Worm (Caenorhabditis elegans): ENCODE measurements around the gene htrl-1.

The htrl-1 gene

ce11 chrV:11503081-11503751 is 7.0 kb upstream of the htrl-1 start, which contains the start of gene C55A6.12:
C55A6.12 (minus strand) TSS chrV:11503131.
- TF ChIP-seq med-1 (GFP tag; optimal IDR thresholded peaks at IDR 0.05; ENCODE audit: insufficient read depth) (no peak), tab-1 (GFP tag; IDR thresholded peaks at IDR 0.05) (no peak), ztf-23 (GFP tag; IDR thresholded peaks at IDR 0.05) (0 out of 2 replicates have a peak, but pooled peaks have one; percentile 32)

- no peak for TF ChIP-seq ztf-23 (GFP tag; IDR thresholded peaks at IDR 0.05)
- TF ChIP-seq cog-1 (tag; optimal IDR thresholded peaks at IDR 0.05), result no peak
Observed at ce11 chrV:11500980-11501379, 4.8 kb upstream of the htrl-1 start.

- TF ChIP-seq tab-1 (GFP tag; IDR thresholded peaks at IDR 0.05), result no peak
- TF ChIP-seq ref-1 (GFP tag; conservative IDR thresholded peaks at IDR 0.05), result no peak
- no peak for TF ChIP-seq flt-1 (GFP tag; IDR thresholded peaks at IDR 0.05)
- no peak for TF ChIP-seq T22C8.4 (GFP tag; IDR thresholded peaks at IDR 0.05)
- TF ChIP-seq ztf-29 (GFP tag; IDR thresholded peaks at IDR 0.05), result no peak
- TF ChIP-seq med-1 (GFP tag; optimal IDR thresholded peaks at IDR 0.05; ENCODE audit: insufficient read depth), result no peak
- TF ChIP-seq ztf-23 (GFP tag; IDR thresholded peaks at IDR 0.05), result no peak
- TF ChIP-seq klf-2 (GFP tag; conservative IDR thresholded peaks at IDR 0.05), result no peak
- TF ChIP-seq cog-1 (tag; optimal IDR thresholded peaks at IDR 0.05), result no peak
Observed at ce11 chrV:11499786-11500185, 3.6 kb upstream of the htrl-1 start.

ce11 chrV:11497475-11497874 is 1.3 kb upstream of the htrl-1 start:
- no peak for TF ChIP-seq ztf-23 (GFP tag; IDR thresholded peaks at IDR 0.05)
- TF ChIP-seq ref-1 (GFP tag; conservative IDR thresholded peaks at IDR 0.05), result no peak
- TF ChIP-seq med-1 (GFP tag; optimal IDR thresholded peaks at IDR 0.05; ENCODE audit: insufficient read depth), result no peak
- TF ChIP-seq klf-2 (GFP tag; conservative IDR thresholded peaks at IDR 0.05), result no peak
- TF ChIP-seq tab-1 (GFP tag; IDR thresholded peaks at IDR 0.05), result no peak
- TF ChIP-seq flt-1 (GFP tag; IDR thresholded peaks at IDR 0.05), result no peak
- TF ChIP-seq T22C8.4 (GFP tag; IDR thresholded peaks at IDR 0.05), result no peak
- no peak for TF ChIP-seq cog-1 (tag; optimal IDR thresholded peaks at IDR 0.05)
- TF ChIP-seq ztf-29 (GFP tag; IDR thresholded peaks at IDR 0.05), result no peak

- TF ChIP-seq T22C8.4 (GFP tag; IDR thresholded peaks at IDR 0.05), result no peak
- no peak for TF ChIP-seq klf-2 (GFP tag; conservative IDR thresholded peaks at IDR 0.05)
- no peak for TF ChIP-seq ztf-29 (GFP tag; IDR thresholded peaks at IDR 0.05)
- no peak for TF ChIP-seq cog-1 (tag; optimal IDR thresholded peaks at IDR 0.05)
- no peak for TF ChIP-seq ref-1 (GFP tag; conservative IDR thresholded peaks at IDR 0.05)
- no peak for TF ChIP-seq med-1 (GFP tag; optimal IDR thresholded peaks at IDR 0.05; ENCODE audit: insufficient read depth)
- no peak for TF ChIP-seq flt-1 (GFP tag; IDR thresholded peaks at IDR 0.05)
- no peak for TF ChIP-seq tab-1 (GFP tag; IDR thresholded peaks at IDR 0.05)
- no peak for TF ChIP-seq ztf-23 (GFP tag; IDR thresholded peaks at IDR 0.05)
Observed at ce11 chrV:11492456-11492855, 3.7 kb downstream of the htrl-1 start, which contains the start of gene T11F9.21. T11F9.21 (plus strand) TSS chrV:11492756.

- TF ChIP-seq ztf-29 (GFP tag; IDR thresholded peaks at IDR 0.05) (no peak), flt-1 (GFP tag; IDR thresholded peaks at IDR 0.05) (no peak), ztf-23 (GFP tag; IDR thresholded peaks at IDR 0.05) (no peak), T22C8.4 (GFP tag; IDR thresholded peaks at IDR 0.05) (no peak), klf-2 (GFP tag; conservative IDR thresholded peaks at IDR 0.05) (no peak), ref-1 (GFP tag; conservative IDR thresholded peaks at IDR 0.05) (no peak), tab-1 (GFP tag; IDR thresholded peaks at IDR 0.05) (no peak)
Observed at ce11 chrV:11490382-11490781, 5.8 kb downstream of the htrl-1 start, which contains the start of gene dhs-19. dhs-19 (minus strand) TSS chrV:11490482.

ce11 chrV:11488288-11488687 is 7.9 kb downstream of the htrl-1 start:
- TF ChIP-seq ztf-23 (GFP tag; IDR thresholded peaks at IDR 0.05), result no peak
- TF ChIP-seq ztf-29 (GFP tag; IDR thresholded peaks at IDR 0.05), result no peak
- TF ChIP-seq klf-2 (GFP tag; conservative IDR thresholded peaks at IDR 0.05), result no peak

ce11 chrV:11486680-11487079 is 9.5 kb downstream of the htrl-1 start, which contains the start of gene T11F9.10:
T11F9.10 (plus strand) TSS chrV:11486980.
- TF ChIP-seq T22C8.4 (GFP tag; IDR thresholded peaks at IDR 0.05) (no peak), ztf-23 (GFP tag; IDR thresholded peaks at IDR 0.05) (no peak), ztf-29 (GFP tag; IDR thresholded peaks at IDR 0.05) (no peak)

ce11 chrV:11485558-11485957 is 10.6 kb downstream of the htrl-1 start, which contains the start of gene srh-1:
srh-1 (plus strand) TSS chrV:11485858.
- TF ChIP-seq T22C8.4 (GFP tag; IDR thresholded peaks at IDR 0.05) (no peak), cog-1 (tag; optimal IDR thresholded peaks at IDR 0.05) (no peak), med-1 (GFP tag; optimal IDR thresholded peaks at IDR 0.05; ENCODE audit: insufficient read depth) (no peak), klf-2 (GFP tag; conservative IDR thresholded peaks at IDR 0.05) (no peak), flt-1 (GFP tag; IDR thresholded peaks at IDR 0.05) (no peak), ztf-29 (GFP tag; IDR thresholded peaks at IDR 0.05) (no peak), tab-1 (GFP tag; IDR thresholded peaks at IDR 0.05) (no peak), ref-1 (GFP tag; conservative IDR thresholded peaks at IDR 0.05) (no peak), ztf-23 (GFP tag; IDR thresholded peaks at IDR 0.05) (no peak)

ce11 chrV:11484404-11484803 is 11.8 kb downstream of the htrl-1 start:
- TF ChIP-seq cog-1 (tag; optimal IDR thresholded peaks at IDR 0.05) (no peak), ztf-23 (GFP tag; IDR thresholded peaks at IDR 0.05) (no peak), flt-1 (GFP tag; IDR thresholded peaks at IDR 0.05) (no peak), ref-1 (GFP tag; conservative IDR thresholded peaks at IDR 0.05) (no peak), med-1 (GFP tag; optimal IDR thresholded peaks at IDR 0.05; ENCODE audit: insufficient read depth) (no peak), ztf-29 (GFP tag; IDR thresholded peaks at IDR 0.05) (no peak), klf-2 (GFP tag; conservative IDR thresholded peaks at IDR 0.05) (no peak), tab-1 (GFP tag; IDR thresholded peaks at IDR 0.05) (no peak), T22C8.4 (GFP tag; IDR thresholded peaks at IDR 0.05) (no peak)
